Fruit fly (Drosophila melanogaster): Measurements from ENCODE around the gene CG5708.

CG5708 gene

DNA sequence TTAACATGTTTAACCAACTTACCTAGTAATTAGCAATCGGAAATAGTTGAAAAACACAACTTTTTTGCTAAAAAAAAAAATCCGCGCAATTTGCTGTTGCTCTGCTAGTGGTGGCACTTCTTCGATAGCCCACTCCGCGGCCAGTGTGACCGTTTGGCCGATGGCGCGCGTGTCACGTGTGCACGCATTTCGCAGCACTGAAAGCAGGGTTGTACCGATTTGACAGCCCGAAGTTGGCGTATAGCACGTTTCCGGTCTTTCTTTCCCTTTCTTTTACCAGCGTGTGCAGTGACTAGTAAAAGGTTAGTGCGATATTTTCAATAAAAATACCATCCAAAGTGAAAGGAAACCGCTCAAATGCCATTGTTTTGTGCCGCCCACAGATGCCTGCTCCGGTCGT, 25.8 kb downstream of the CG5708 start, which contains the start of the genes Ripalpha and RpL7 (continued):
- TF ChIP-seq dysf (GFP tag; IDR thresholded peaks at IDR 0.05) (peak; percentile 96), CG12104 (GFP tag; optimal IDR thresholded peaks at IDR 0.05) (peak; percentile 98), Hsf (GFP tag; optimal IDR thresholded peaks at IDR 0.05) (peak; percentile 98), CG10209 (GFP tag; optimal IDR thresholded peaks at IDR 0.05) (peak; percentile 99), sqz (GFP tag; optimal IDR thresholded peaks at IDR 0.05) (peak; percentile 96), ftz-f1 (GFP tag; optimal IDR thresholded peaks at IDR 0.05) (peak; percentile 97), dmrt11E (tag; optimal IDR thresholded peaks at IDR 0.05) (peak; percentile 91), ci (GFP tag; IDR thresholded peaks at IDR 0.05) (peak; percentile 100), Hr78 (GFP tag; optimal IDR thresholded peaks at IDR 0.05) (no peak), CG8944 (GFP tag; optimal IDR thresholded peaks at IDR 0.05) (peak; percentile 98), gfzf (GFP tag; optimal IDR thresholded peaks at IDR 0.05) (peak; percentile 77), Hey (tag; optimal IDR thresholded peaks at IDR 0.05) (peak; percentile 98), H2.0 (GFP tag; IDR thresholded peaks at IDR 0.05) (peak; percentile 94), phol (tag; optimal IDR thresholded peaks at IDR 0.05) (peak; percentile 97), CG32532 (GFP tag; IDR thresholded peaks at IDR 0.05) (peak; percentile 98), sc (optimal IDR thresholded peaks at IDR 0.05) (no peak), sc (GFP tag; optimal IDR thresholded peaks at IDR 0.05) (peak; percentile 96), lilli (GFP tag; optimal IDR thresholded peaks at IDR 0.05) (peak; percentile 96), luna (GFP tag; optimal IDR thresholded peaks at IDR 0.05) (peak; percentile 95), CG6175 (GFP tag; IDR thresholded peaks at IDR 0.05) (peak; percentile 97; the same call in 2 of the 3 replicates), CG34376 (GFP tag; optimal IDR thresholded peaks at IDR 0.05) (peak; percentile 99), Nf-YA (GFP tag; IDR thresholded peaks at IDR 0.05) (peak; percentile 93), CG11695 (GFP tag; IDR thresholded peaks at IDR 0.05) (peak; percentile 90), Neu2 (GFP tag; optimal IDR thresholded peaks at IDR 0.05; ENCODE audit: borderline replicate concordance) (peak; percentile 84), CG1233 (GFP tag; optimal IDR thresholded peaks at IDR 0.05) (peak; percentile 98), CG6254 (GFP tag; optimal IDR thresholded peaks at IDR 0.05) (peak; percentile 90), CG4730 (GFP tag; IDR thresholded peaks at IDR 0.05) (peak; percentile 88), Ptx1 (GFP tag; IDR thresholded peaks at IDR 0.05) (peak; percentile 95), CG31388 (GFP tag; optimal IDR thresholded peaks at IDR 0.05) (peak; percentile 81), Bteb2 (GFP tag; optimal IDR thresholded peaks at IDR 0.05) (peak; percentile 97), Ets65A (GFP tag) (peak; percentile 100), YL-1 (GFP tag; optimal IDR thresholded peaks at IDR 0.05) (peak; percentile 100), Mrtf (GFP tag; IDR thresholded peaks at IDR 0.05) (peak; percentile 92), CG10366 (GFP tag; IDR thresholded peaks at IDR 0.05) (peak; percentile 96), CG13624 (GFP tag; optimal IDR thresholded peaks at IDR 0.05) (peak; percentile 99), CG12659 (GFP tag; optimal IDR thresholded peaks at IDR 0.05) (peak; percentile 100), bowl (GFP tag; IDR thresholded peaks at IDR 0.05) (peak; percentile 90), Max (GFP tag; optimal IDR thresholded peaks at IDR 0.05) (peak; percentile 99), CG10565 (GFP tag; optimal IDR thresholded peaks at IDR 0.05) (peak; percentile 91), danr (GFP tag; IDR thresholded peaks at IDR 0.05) (peak; percentile 81), prd (optimal IDR thresholded peaks at IDR 0.05) (no peak), prd (GFP tag; IDR thresholded peaks at IDR 0.05) (peak; percentile 91), cg (GFP tag; optimal IDR thresholded peaks at IDR 0.05) (no peak), ken (GFP tag; IDR thresholded peaks at IDR 0.05) (peak; percentile 98), Doc3 (GFP tag; IDR thresholded peaks at IDR 0.05; ENCODE audit: partially characterized antibody) (peak; percentile 66; the same call in 2 of the 3 replicates), NC2β (GFP tag; optimal IDR thresholded peaks at IDR 0.05) (peak; percentile 100), CG12236 (GFP tag; optimal IDR thresholded peaks at IDR 0.05) (peak; percentile 98), CG17359 (tag; optimal IDR thresholded peaks at IDR 0.05) (peak; percentile 96), HmgD (GFP tag; optimal IDR thresholded peaks at IDR 0.05) (peak; percentile 99), Adf1 (GFP tag; IDR thresholded peaks at IDR 0.05) (peak; percentile 86), Dek (tag; optimal IDR thresholded peaks at IDR 0.05) (peak; percentile 95), ap (GFP tag; IDR thresholded peaks at IDR 0.05) (peak; percentile 94)

All from whole organism, embryonic.